Fruit fly (Drosophila melanogaster) whole organism, embryonic: Measurements from ENCODE around the gene Gr97a.

Experiments
- Abd-B ChIP-seq: fragments of 200-800 bp; sonication (Bioruptor generic); optimal IDR thresholded peaks from 2 replicates; lab custom pipeline; 2018; ENCODE audit warnings: missing biosample characterization, mild to moderate bottlenecking, missing genetic modification characterization, moderate library complexity
- Aef1 ChIP-seq: fragments of 200-800 bp; sonication (Bioruptor generic); IDR thresholded peaks from 3 replicates; pipeline ENCODE4 v1.3.6; 2022; ENCODE audit warnings: missing biosample characterization, missing genetic modification characterization
- Asciz ChIP-seq: fragments of 200-800 bp; sonication (Bioruptor generic); optimal IDR thresholded peaks from 2 replicates; lab custom pipeline; 2017; ENCODE audit warnings: missing biosample characterization, mild to moderate bottlenecking, missing genetic modification characterization, missing genetic modification reagents
- Bgb ChIP-seq: fragments of 200-800 bp; sonication (Bioruptor generic); IDR thresholded peaks from 2 replicates; pipeline ENCODE4 v1.3.6; 2022; ENCODE audit warnings: missing biosample characterization, missing genetic modification characterization; ENCODE audit not compliant: partially characterized antibody
- BtbVII ChIP-seq: fragments of 200-800 bp; sonication (Bioruptor generic); optimal IDR thresholded peaks from 3 replicates; lab custom pipeline; 2017; ENCODE audit warnings: missing biosample characterization, mild to moderate bottlenecking, missing genetic modification characterization
- CG10209 ChIP-seq: fragments of 200-800 bp; sonication (Bioruptor generic); optimal IDR thresholded peaks from 3 replicates; lab custom pipeline; 2017; ENCODE audit warnings: missing biosample characterization, mild to moderate bottlenecking, missing genetic modification characterization, missing genetic modification reagents
- CG10321 ChIP-seq: fragments of 200-800 bp; sonication (Bioruptor generic); IDR thresholded peaks from 2 replicates; pipeline ENCODE4 v1.3.6; 2022; ENCODE audit warnings: missing biosample characterization, missing genetic modification characterization
- CG10959 ChIP-seq: fragments of 200-800 bp; sonication (Bioruptor generic); IDR thresholded peaks from 2 replicates; pipeline ENCODE4 v1.3.6; 2022; ENCODE audit warnings: missing biosample characterization, missing genetic modification characterization
- CG11560 ChIP-seq: fragments of 200-800 bp; sonication (Bioruptor generic); IDR thresholded peaks from 3 replicates; pipeline ENCODE4 v1.3.6; 2022; ENCODE audit warnings: missing biosample characterization, missing genetic modification characterization
- CG11695 ChIP-seq: fragments of 200-800 bp; sonication (Bioruptor generic); IDR thresholded peaks from 3 replicates; pipeline ENCODE4 v1.3.6; 2022; ENCODE audit warnings: missing biosample characterization, missing genetic modification characterization
- CG12299 ChIP-seq: fragments of 200-800 bp; sonication (Bioruptor generic); optimal IDR thresholded peaks from 2 replicates; lab custom pipeline; 2018; ENCODE audit warnings: missing biosample characterization, mild to moderate bottlenecking, missing genetic modification characterization
- CG14441 ChIP-seq: fragments of 200-800 bp; sonication (Bioruptor generic); IDR thresholded peaks from 2 replicates; pipeline ENCODE4 v1.3.6; 2022; ENCODE audit warnings: missing biosample characterization, missing genetic modification characterization
- CG1647 ChIP-seq: fragments of 200-800 bp; sonication (Bioruptor generic); optimal IDR thresholded peaks from 3 replicates; lab custom pipeline; 2016; ENCODE audit warnings: missing biosample characterization, missing genetic modification characterization
- CG17912 ChIP-seq: fragments of 200-800 bp; sonication (Bioruptor generic); optimal IDR thresholded peaks from 2 replicates; lab custom pipeline; 2018; ENCODE audit warnings: missing biosample characterization, mild to moderate bottlenecking, missing genetic modification characterization
- CG18262 ChIP-seq: fragments of 200-800 bp; optimal IDR thresholded peaks from 3 replicates; lab custom pipeline; 2019; ENCODE audit warnings: missing biosample characterization, mild to moderate bottlenecking, missing genetic modification characterization, moderate library complexity
- CG2678 ChIP-seq: fragments of 200-800 bp; sonication (Bioruptor generic); optimal IDR thresholded peaks from 3 replicates; lab custom pipeline; 2019; ENCODE audit warnings: missing biosample characterization, mild to moderate bottlenecking, missing genetic modification characterization, moderate library complexity
- CG2875 ChIP-seq: fragments of 200-800 bp; sonication (Bioruptor generic); optimal IDR thresholded peaks from 2 replicates; lab custom pipeline; 2017; ENCODE audit warnings: missing biosample characterization, mild to moderate bottlenecking, missing genetic modification characterization, missing genetic modification reagents
- CG5245 ChIP-seq: fragments of 200-800 bp; sonication (Bioruptor generic); optimal IDR thresholded peaks from 3 replicates; lab custom pipeline; 2016; ENCODE audit warnings: missing biosample characterization, missing genetic modification characterization
- CG8388 ChIP-seq: fragments of 200-800 bp; sonication (Bioruptor generic); optimal IDR thresholded peaks from 2 replicates; lab custom pipeline; 2019; ENCODE audit warnings: missing biosample characterization, mild to moderate bottlenecking, missing genetic modification characterization, moderate library complexity
- CG9932 ChIP-seq: fragments of 200-800 bp; sonication (Bioruptor generic); IDR thresholded peaks from 2 replicates; pipeline ENCODE4 v1.3.6; 2022; ENCODE audit warnings: missing biosample characterization, missing genetic modification characterization
- D19B ChIP-seq: fragments of 200-800 bp; sonication (Bioruptor generic); optimal IDR thresholded peaks from 2 replicates; lab custom pipeline; 2017; ENCODE audit warnings: missing biosample characterization, mild to moderate bottlenecking, missing genetic modification characterization
- Dip2 ChIP-seq: fragments of 200-800 bp; sonication (Bioruptor generic); IDR thresholded peaks from 2 replicates; pipeline ENCODE4 v1.3.6; 2022; ENCODE audit warnings: missing biosample characterization, missing genetic modification characterization
- HLH3B ChIP-seq: fragments of 200-800 bp; sonication (Bioruptor generic); IDR thresholded peaks from 2 replicates; pipeline ENCODE4 v1.3.6; 2022; ENCODE audit warnings: missing biosample characterization, missing genetic modification characterization
- Hr39 ChIP-seq: fragments of >200 bp; optimal IDR thresholded peaks from 2 replicates; lab custom pipeline; 2017
- Hr51 ChIP-seq, 2 experiments: fragments of 200-800 bp; sonication (Bioruptor generic); optimal IDR thresholded peaks; 2 replicates in 1 of 2; 3 replicates in 1 of 2; lab custom pipeline; 2016 to 2018; ENCODE audit warnings: missing biosample characterization in 2 of 2, missing genetic modification characterization in 2 of 2, mild to moderate bottlenecking in 1 of 2, moderate library complexity in 1 of 2
- Jarid2 ChIP-seq: fragments of 200-800 bp; sonication (Bioruptor generic); optimal IDR thresholded peaks from 3 replicates; lab custom pipeline; 2017; ENCODE audit warnings: mild to moderate bottlenecking, missing biosample characterization, missing genetic modification reagents, missing genetic modification characterization
- Med ChIP-seq: fragments of 200-800 bp; sonication (Bioruptor generic); peaks from one replicate; lab custom pipeline; 2016; ENCODE audit warnings: missing biosample characterization, missing genetic modification characterization, mild to moderate bottlenecking, inconsistent platforms, moderate library complexity
- Mrtf ChIP-seq: fragments of 200-800 bp; sonication (Bioruptor generic); IDR thresholded peaks from 3 replicates; pipeline ENCODE4 v1.3.6; 2022; ENCODE audit warnings: missing biosample characterization, missing genetic modification characterization
- Nf-YB ChIP-seq: fragments of 200-800 bp; sonication (Bioruptor generic); optimal IDR thresholded peaks from 3 replicates; lab custom pipeline; 2019; ENCODE audit warnings: missing biosample characterization, mild to moderate bottlenecking, missing genetic modification characterization, moderate library complexity
- Oli ChIP-seq: fragments of 200-800 bp; sonication (Bioruptor generic); optimal IDR thresholded peaks from 2 replicates; lab custom pipeline; 2018; ENCODE audit warnings: missing biosample characterization, mild to moderate bottlenecking, missing genetic modification characterization, moderate library complexity
- Opbp ChIP-seq: fragments of 200-800 bp; sonication (Bioruptor generic); IDR thresholded peaks from 3 replicates; pipeline ENCODE4 v1.3.6; 2022; ENCODE audit warnings: missing biosample characterization, missing genetic modification characterization; ENCODE audit not compliant: partially characterized antibody
- Ptx1 ChIP-seq: fragments of 200-800 bp; sonication (Bioruptor generic); IDR thresholded peaks from 2 replicates; pipeline ENCODE4 v1.3.6; 2022; ENCODE audit warnings: missing biosample characterization, missing genetic modification characterization
- Xbp1 ChIP-seq: fragments of 200-800 bp; sonication (Bioruptor generic); optimal IDR thresholded peaks from 3 replicates; lab custom pipeline; 2016; ENCODE audit warnings: missing biosample characterization, mild to moderate bottlenecking, missing genetic modification characterization
- abd-A ChIP-seq: fragments of 200-800 bp; sonication (Bioruptor generic); optimal IDR thresholded peaks from 3 replicates; lab custom pipeline; 2019; ENCODE audit warnings: missing biosample characterization, mild to moderate bottlenecking, missing genetic modification characterization, moderate library complexity
- btn ChIP-seq: fragments of 200-800 bp; sonication (Bioruptor generic); optimal IDR thresholded peaks from 2 replicates; lab custom pipeline; 2016; ENCODE audit warnings: missing biosample characterization, missing genetic modification characterization
- ci ChIP-seq: fragments of 200-800 bp; sonication (Bioruptor generic); IDR thresholded peaks from 3 replicates; pipeline ENCODE4 v1.3.6; 2022; ENCODE audit warnings: missing biosample characterization, missing genetic modification characterization
- croc ChIP-seq: fragments of 200-800 bp; sonication (Bioruptor generic); conservative IDR thresholded peaks from 3 replicates; pipeline ENCODE4 v1.3.6; 2022; ENCODE audit warnings: missing biosample characterization, missing genetic modification characterization
- da ChIP-seq: fragments of 200-800 bp; sonication (Bioruptor generic); optimal IDR thresholded peaks from 2 replicates; lab custom pipeline; 2016; ENCODE audit warnings: missing biosample characterization, missing genetic modification characterization
- dati ChIP-seq: fragments of 200-800 bp; sonication (Bioruptor generic); IDR thresholded peaks from 2 replicates; pipeline ENCODE4 v1.3.6; 2022; ENCODE audit warnings: missing biosample characterization, missing genetic modification characterization
- dpn ChIP-seq, 2 experiments: fragments of 200-800 bp; sonication (Bioruptor generic); optimal IDR thresholded peaks; 3 replicates each; lab custom pipeline; 2016; ENCODE audit warnings: missing biosample characterization in 2 of 2, missing genetic modification characterization in 2 of 2
- esg ChIP-seq: fragments of 200-800 bp; sonication (Bioruptor generic); conservative IDR thresholded peaks from 2 replicates; pipeline ENCODE4 v1.3.6; 2022; ENCODE audit warnings: missing biosample characterization, missing genetic modification characterization
- fd102C ChIP-seq: fragments of 200-800 bp; sonication (Bioruptor generic); optimal IDR thresholded peaks from 2 replicates; lab custom pipeline; 2018; ENCODE audit warnings: missing biosample characterization, mild to moderate bottlenecking, missing genetic modification characterization, moderate library complexity
- hbn ChIP-seq: fragments of 200-800 bp; sonication (Bioruptor generic); IDR thresholded peaks from 2 replicates; pipeline ENCODE4 v1.3.6; 2022; ENCODE audit warnings: missing biosample characterization, missing genetic modification characterization; ENCODE audit not compliant: partially characterized antibody
- nerfin-2 ChIP-seq: fragments of 200-800 bp; sonication (Bioruptor generic); IDR thresholded peaks from 2 replicates; pipeline ENCODE4 v1.3.6; 2022; ENCODE audit warnings: missing biosample characterization, missing genetic modification characterization; ENCODE audit not compliant: partially characterized antibody
- onecut ChIP-seq: fragments of 200-800 bp; sonication (Bioruptor generic); IDR thresholded peaks from 2 replicates; pipeline ENCODE4 v1.3.6; 2022; ENCODE audit warnings: missing biosample characterization, missing genetic modification characterization
- pnt ChIP-seq: fragments of 200-800 bp; sonication (Bioruptor generic); optimal IDR thresholded peaks from 3 replicates; lab custom pipeline; 2016; ENCODE audit warnings: missing biosample characterization, missing genetic modification characterization
- pum ChIP-seq: fragments of 200-800 bp; sonication (Bioruptor generic); optimal IDR thresholded peaks from 2 replicates; lab custom pipeline; 2016; ENCODE audit warnings: missing biosample characterization, missing genetic modification characterization
- sc ChIP-seq, 3 experiments: fragments of >200 bp in 2 of 3; fragments of 200-800 bp in 1 of 3; sonication (Bioruptor generic) in 1 of 3; optimal IDR thresholded peaks; 2 replicates in 2 of 3; 3 replicates in 1 of 3; lab custom pipeline; 2017; ENCODE audit warnings: mild to moderate bottlenecking in 1 of 3, missing biosample characterization in 1 of 3, missing genetic modification characterization in 1 of 3, missing genetic modification reagents in 1 of 3
- seq ChIP-seq: fragments of 200-800 bp; sonication (Bioruptor generic); IDR thresholded peaks from 2 replicates; pipeline ENCODE4 v1.3.6; 2022; ENCODE audit warnings: missing biosample characterization, missing genetic modification characterization
- stc ChIP-seq: fragments of 200-800 bp; sonication (Bioruptor generic); IDR thresholded peaks from 2 replicates; pipeline ENCODE4 v1.3.6; 2022; ENCODE audit warnings: missing biosample characterization, missing genetic modification characterization

Gr97a gene

DNA sequence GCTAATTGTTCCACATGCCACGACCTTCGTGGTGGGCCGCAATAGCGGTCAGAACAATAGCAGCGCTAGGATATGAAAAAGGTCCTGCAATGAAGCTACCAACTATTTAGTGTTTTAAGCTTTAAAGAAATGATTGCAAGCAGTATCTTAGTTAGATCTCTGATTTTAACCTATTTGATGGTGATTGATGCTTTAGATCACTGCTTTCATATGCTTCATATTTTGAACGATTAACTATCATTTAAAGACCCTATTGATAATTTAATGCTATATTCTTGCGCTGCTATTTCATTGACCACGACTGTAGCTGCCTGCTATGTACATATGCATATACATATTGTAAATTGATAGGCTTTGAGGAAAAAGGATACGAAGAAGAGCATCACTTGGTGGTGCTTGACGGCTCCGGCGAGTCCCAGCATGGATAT is 2.5 kb downstream of the Gr97a start (continued):
- TF ChIP-seq CG18262 (peak; percentile 78), HLH3B (peak; percentile 63), Asciz (GFP tag; lab: Kevin White, UChicago) (peak; percentile 78), CG17912 (no peak), croc (GFP tag; lab: Robert Waterston, UW) (peak; percentile 43; the same call in 2 of the 3 replicates), CG8388 (GFP tag; lab: Kevin White, UChicago) (peak; percentile 31), Jarid2 (GFP tag; lab: Kevin White, UChicago) (peak; percentile 16), stc (GFP tag; lab: Robert Waterston, UW) (peak; percentile 38; the same call in 1 of the 2 replicates), Oli (tag; lab: Kevin White, UChicago) (peak; percentile 45), CG12299 (tag; lab: Kevin White, UChicago) (peak; percentile 34), seq (GFP tag; lab: Robert Waterston, UW) (peak; percentile 29; the same call in 1 of the 2 replicates), D19B (GFP tag; lab: Kevin White, UChicago) (peak; percentile 39), CG10321 (GFP tag; lab: Robert Waterston, UW) (no peak), Mrtf (GFP tag; lab: Robert Waterston, UW) (no peak), Aef1 (GFP tag; lab: Robert Waterston, UW) (peak; percentile 59; the same call in 2 of the 3 replicates), ci (GFP tag; lab: Robert Waterston, UW) (no peak), Dip2 (GFP tag; lab: Robert Waterston, UW) (no peak), fd102C (GFP tag; lab: Kevin White, UChicago) (no peak), CG5245 (GFP tag; lab: Kevin White, UChicago) (peak; percentile 79), esg (no peak; the same call in 1 of the 2 replicates), BtbVII (GFP tag; lab: Kevin White, UChicago) (peak; percentile 78), dati (GFP tag; lab: Robert Waterston, UW) (no peak; the same call in 1 of the 2 replicates), CG10959 (GFP tag; lab: Robert Waterston, UW) (peak; percentile 58; the same call in 1 of the 2 replicates), Hr51 (GFP tag; optimal IDR thresholded peaks at IDR 0.05; lab: Kevin White, UChicago) (peak in 1 of 2 experiments; percentile 59), CG9932 (GFP tag; lab: Robert Waterston, UW) (peak; percentile 18), pnt (GFP tag; lab: Kevin White, UChicago) (peak; percentile 46), Abd-B (GFP tag; lab: Kevin White, UChicago) (peak; percentile 79), pum (GFP tag; lab: Kevin White, UChicago) (peak; percentile 40), CG14441 (GFP tag; lab: Robert Waterston, UW) (peak; percentile 38), CG10209 (GFP tag; lab: Kevin White, UChicago) (peak; percentile 35), Xbp1 (GFP tag; lab: Kevin White, UChicago) (peak; percentile 51), Nf-YB (GFP tag; lab: Kevin White, UChicago) (no peak), abd-A (tag; lab: Kevin White, UChicago) (no peak), hbn (GFP tag; lab: Robert Waterston, UW) (0 out of 2 replicates have a peak, but pooled peaks have one; percentile 24), Bgb (GFP tag; lab: Robert Waterston, UW) (no peak), CG11560 (tag; lab: Robert Waterston, UW) (no peak), sc (optimal IDR thresholded peaks at IDR 0.05; lab: Kevin White, UChicago) (no peak), sc (GFP tag; optimal IDR thresholded peaks at IDR 0.05; lab: Kevin White, UChicago) (no peak), dpn (GFP tag; optimal IDR thresholded peaks at IDR 0.05; lab: Kevin White, UChicago) (peak; percentile 29 to 63), Opbp (GFP tag; lab: Robert Waterston, UW) (no peak), da (no peak), Hr39 (lab: Kevin White, UChicago) (no peak), btn (GFP tag; lab: Kevin White, UChicago) (peak; percentile 56), CG11695 (GFP tag; lab: Robert Waterston, UW) (peak; percentile 83), CG2875 (GFP tag; lab: Kevin White, UChicago) (no peak), nerfin-2 (GFP tag; lab: Robert Waterston, UW) (no peak), Med (peak; percentile 97), CG2678 (tag; lab: Kevin White, UChicago) (peak; percentile 49), CG1647 (GFP tag; lab: Kevin White, UChicago) (peak; percentile 65), onecut (GFP tag; lab: Robert Waterston, UW) (peak; percentile 53), Ptx1 (peak; percentile 45; the same call in 1 of the 2 replicates)
